Fruit fly (Drosophila melanogaster) S2 (cell line): ENCODE data around the gene CG14322.

ENCODE experiments used
- CG8478 ChIP-seq: fragments of >200 bp; optimal IDR thresholded peaks from 2 replicates; lab custom pipeline; 2018
- CTCF ChIP-seq, 2 experiments: fragments of >200 bp; optimal IDR thresholded peaks; 2 replicates each; lab custom pipeline; 2018

DNA sequence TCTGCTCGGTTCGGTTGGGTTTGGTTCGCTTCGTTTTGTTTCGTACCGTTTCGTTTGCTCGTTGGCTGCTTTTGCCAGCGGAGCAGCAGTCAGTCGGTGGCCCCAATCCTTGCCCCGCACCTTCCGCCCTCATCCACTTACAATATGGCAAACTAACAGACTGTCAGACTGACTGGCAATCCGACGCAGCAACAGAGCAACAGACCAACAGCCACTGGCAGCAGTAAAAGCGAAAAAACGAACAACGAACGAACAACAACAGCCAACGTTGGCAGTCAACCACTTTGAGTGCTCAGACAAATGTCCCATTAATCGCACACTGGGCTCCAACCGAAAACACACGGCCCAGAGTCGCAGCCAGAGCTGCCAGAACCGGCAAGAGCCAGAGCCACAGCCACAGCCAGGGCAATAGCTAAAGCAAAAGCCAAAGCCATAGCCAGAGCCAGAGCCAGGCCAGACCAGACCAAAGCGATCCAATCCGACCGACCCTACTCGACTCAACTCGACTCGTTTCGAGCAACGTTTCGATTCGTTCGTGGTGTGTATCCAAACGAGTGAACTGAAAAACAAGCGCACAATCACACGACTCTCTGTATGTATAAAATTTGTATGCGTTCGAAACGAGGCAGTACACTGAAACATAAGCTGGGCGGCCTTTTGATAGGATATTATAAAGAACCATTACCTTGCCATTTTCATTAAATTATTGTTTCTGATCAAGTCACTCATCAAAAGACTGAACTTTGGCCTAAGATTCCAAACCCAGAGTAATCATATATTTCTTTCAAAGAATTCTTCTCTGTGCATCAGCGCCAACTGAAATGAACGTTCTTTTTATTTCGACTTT, 56.4 kb downstream of the CG14322 start:
- TF ChIP-seq CG8478 (lab: Kevin White, UChicago) (no peak), CTCF (optimal IDR thresholded peaks at IDR 0.05; lab: Kevin White, UChicago) (no peak)
